Worm (Caenorhabditis elegans): Measurements from ENCODE around the gene Y56A3A.16.

The Y56A3A.16 gene

ce11 chrIII:11870009-11870408 is 44.1 kb downstream of the Y56A3A.16 start (continued):
- TF ChIP-seq F16B12.6 (tag; optimal IDR thresholded peaks at IDR 0.05) (peak; percentile 70), nhr-28 (tag; optimal IDR thresholded peaks at IDR 0.05) (no peak), fos-1 (tag; optimal IDR thresholded peaks at IDR 0.05) (peak; percentile 55), nhr-11 (tag; optimal IDR thresholded peaks at IDR 0.05) (no peak), mep-1 (tag; optimal IDR thresholded peaks at IDR 0.05) (peak; percentile 94), nhr-12 (tag; optimal IDR thresholded peaks at IDR 0.05) (no peak), unc-130 (tag; optimal IDR thresholded peaks at IDR 0.05) (peak; percentile 78), ces-1 (GFP tag; optimal IDR thresholded peaks at IDR 0.05) (no peak), ets-5 (GFP tag; IDR thresholded peaks at IDR 0.05) (no peak), hlh-17 (GFP tag; optimal IDR thresholded peaks at IDR 0.05; ENCODE audit: borderline replicate concordance) (no peak), nhr-76 (tag; optimal IDR thresholded peaks at IDR 0.05) (no peak), irx-1 (tag; optimal IDR thresholded peaks at IDR 0.05) (peak; percentile 87), nhr-20 (tag; optimal IDR thresholded peaks at IDR 0.05) (peak; percentile 86)

ce11 chrIII:11869231-11869912 is 44.7 kb downstream of the Y56A3A.16 start, which contains the start of gene taf-12:
taf-12 (minus strand) TSS chrIII:11869281.
- TF ChIP-seq F16B12.6 (tag; optimal IDR thresholded peaks at IDR 0.05) (no peak), mep-1 (tag; optimal IDR thresholded peaks at IDR 0.05) (no peak)

DNA sequence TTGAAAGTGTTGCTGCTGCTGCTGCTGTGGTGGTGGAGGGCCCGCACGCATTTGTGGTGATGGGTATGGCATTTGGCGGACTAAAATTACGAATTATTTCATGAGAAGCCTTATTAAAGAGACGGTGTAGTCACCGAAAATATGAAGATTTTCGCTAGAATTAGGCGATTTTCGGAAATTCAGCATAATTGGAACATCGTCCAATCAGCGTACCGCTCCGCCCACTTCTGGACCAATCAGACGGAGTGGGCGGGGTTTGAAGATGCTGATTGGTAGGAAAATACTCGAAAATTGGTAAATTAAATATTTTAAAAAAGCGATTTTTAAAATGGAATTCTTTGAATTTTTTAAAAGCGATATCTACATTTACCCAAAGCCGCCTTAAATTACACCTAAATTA is 48.0 kb downstream of the Y56A3A.16 start:
- no peak for TF ChIP-seq mep-1 (tag; optimal IDR thresholded peaks at IDR 0.05)
- TF ChIP-seq fkh-10 (GFP tag; optimal IDR thresholded peaks at IDR 0.05), result no peak
- no peak for TF ChIP-seq fkh-8 (tag; optimal IDR thresholded peaks at IDR 0.05)
- TF ChIP-seq nhr-12 (tag; optimal IDR thresholded peaks at IDR 0.05), result no peak
- TF ChIP-seq ces-1 (GFP tag; optimal IDR thresholded peaks at IDR 0.05), result no peak
- no peak for TF ChIP-seq egl-13 (tag; optimal IDR thresholded peaks at IDR 0.05)
- no peak for TF ChIP-seq hlh-4 (tag; optimal IDR thresholded peaks at IDR 0.05)
- no peak for TF ChIP-seq alr-1 (tag; optimal IDR thresholded peaks at IDR 0.05; ENCODE audit: borderline replicate concordance)
- TF ChIP-seq snpc-4 (tag; optimal IDR thresholded peaks at IDR 0.05), result no peak
- TF ChIP-seq sptf-1 (tag; optimal IDR thresholded peaks at IDR 0.05), result no peak
- TF ChIP-seq pqm-1 (tag; optimal IDR thresholded peaks at IDR 0.05), result no peak
- TF ChIP-seq vab-15 (tag; optimal IDR thresholded peaks at IDR 0.05), result no peak

ce11 chrIII:11862149-11862548 is 52.0 kb downstream of the Y56A3A.16 start, which contains the start of gene Y56A3A.2:
Y56A3A.2 (minus strand) TSS chrIII:11862249.
- TF ChIP-seq ztf-4 (tag; optimal IDR thresholded peaks at IDR 0.05), result no peak
- TF ChIP-seq ces-1 (GFP tag; optimal IDR thresholded peaks at IDR 0.05), result no peak

- TF ChIP-seq efl-1 (optimal IDR thresholded peaks at IDR 0.05), result no peak
- TF ChIP-seq efl-1 (GFP tag; optimal IDR thresholded peaks at IDR 0.05 in 1 of 2), result peak in 1 of 2 experiments; percentile 68
- TF ChIP-seq ztf-11 (tag; optimal IDR thresholded peaks at IDR 0.05), result no peak
- TF ChIP-seq nhr-77 (tag; optimal IDR thresholded peaks at IDR 0.05), result no peak
These were observed 53.0 kb downstream of the Y56A3A.16 start for ce11 chrIII:11861123-11861522.

Data from whole organism, L1 larva.